Fruit fly (Drosophila melanogaster) whole organism, wandering third instar larva: ENCODE data around the gene tefu.

Experiments used
- Abd-B ChIP-seq: fragments of >200 bp; optimal IDR thresholded peaks from 2 replicates; lab custom pipeline; 2017; ENCODE audit warnings: missing biosample characterization, missing genetic modification characterization
- CG32264 ChIP-seq: fragments of 200-800 bp; sonication (Bioruptor generic); optimal IDR thresholded peaks from 2 replicates; lab custom pipeline; 2016; ENCODE audit warnings: missing biosample characterization, missing genetic modification characterization
- CG9705 ChIP-seq: fragments of 200-800 bp; sonication (Bioruptor generic); optimal IDR thresholded peaks from 2 replicates; lab custom pipeline; 2018; ENCODE audit warnings: missing biosample characterization, mild to moderate bottlenecking, missing genetic modification characterization
- CrebA ChIP-seq: fragments of 200-800 bp; sonication (Bioruptor generic); optimal IDR thresholded peaks from 2 replicates; lab custom pipeline; 2016; ENCODE audit warnings: missing biosample characterization, mild to moderate bottlenecking, missing genetic modification characterization, borderline replicate concordance
- Dfd ChIP-seq: fragments of >200 bp; optimal IDR thresholded peaks from 2 replicates; lab custom pipeline; 2017; ENCODE audit warnings: missing biosample characterization, missing genetic modification characterization
- Dif ChIP-seq: fragments of 200-275, 200-300 bp; sonication (Bioruptor generic); optimal IDR thresholded peaks from 2 replicates; lab custom pipeline; 2018; ENCODE audit warnings: missing biosample characterization, missing genetic modification characterization; ENCODE audit not compliant: partially characterized antibody
- GATAd ChIP-seq: sonication (Bioruptor generic); optimal IDR thresholded peaks from 2 replicates; lab custom pipeline; 2016; ENCODE audit warnings: missing biosample characterization, missing genetic modification characterization
- HLH106 ChIP-seq: fragments of 200-800 bp; optimal IDR thresholded peaks from 3 replicates; lab custom pipeline; 2019; ENCODE audit warnings: missing biosample characterization, mild to moderate bottlenecking, missing genetic modification characterization, moderate library complexity
- Hnf4 ChIP-seq: fragments of 200-800 bp; sonication (Bioruptor generic); optimal IDR thresholded peaks from 2 replicates; lab custom pipeline; 2016; ENCODE audit warnings: missing biosample characterization, mild to moderate bottlenecking, missing genetic modification characterization
- Hr78 ChIP-seq: fragments of >200 bp; optimal IDR thresholded peaks from 2 replicates; lab custom pipeline; 2017; ENCODE audit warnings: missing biosample characterization, missing genetic modification characterization
- Hr83 ChIP-seq: fragments of 200-300 bp; sonication (Bioruptor generic); optimal IDR thresholded peaks from 2 replicates; lab custom pipeline; 2016; ENCODE audit warnings: missing biosample characterization, mild to moderate bottlenecking, missing genetic modification characterization, moderate library complexity; ENCODE audit not compliant: poor library complexity, severe bottlenecking
- Jra ChIP-seq: sonication (Bioruptor generic); optimal IDR thresholded peaks from 2 replicates; lab custom pipeline; 2016; ENCODE audit warnings: missing biosample characterization, missing genetic modification characterization
- Mio ChIP-seq: sonication (Bioruptor generic); optimal IDR thresholded peaks from 2 replicates; lab custom pipeline; 2016; ENCODE audit warnings: missing biosample characterization, missing genetic modification characterization
- Myc ChIP-seq: fragments of >200 bp; optimal IDR thresholded peaks from 2 replicates; lab custom pipeline; 2017
- N ChIP-seq: fragments of >200 bp; optimal IDR thresholded peaks from 2 replicates; lab custom pipeline; 2018; ENCODE audit warnings: missing biosample characterization, missing external identifiers, missing genetic modification characterization
- OdsH ChIP-seq: fragments of 200-800 bp; sonication (Bioruptor generic); optimal IDR thresholded peaks from 2 replicates; lab custom pipeline; 2016; ENCODE audit warnings: missing biosample characterization, mild to moderate bottlenecking, missing genetic modification characterization
- Rel ChIP-seq, 2 experiments: fragments of 200-800 bp; sonication (Bioruptor generic) in 1 of 2; optimal IDR thresholded peaks; 2 replicates in 1 of 2; 3 replicates in 1 of 2; lab custom pipeline; 2016 to 2019; ENCODE audit warnings: mild to moderate bottlenecking in 2 of 2, missing biosample characterization in 2 of 2, missing genetic modification characterization in 2 of 2, moderate library complexity in 1 of 2
- Sp1 ChIP-seq: fragments of 200-800 bp; sonication (Bioruptor generic); optimal IDR thresholded peaks from 3 replicates; lab custom pipeline; 2019; ENCODE audit warnings: missing biosample characterization, mild to moderate bottlenecking, missing genetic modification characterization, moderate library complexity
- Vsx2 ChIP-seq: fragments of 200-300, 225-300 bp; sonication (Bioruptor generic); optimal IDR thresholded peaks from 2 replicates; lab custom pipeline; 2018; ENCODE audit warnings: missing biosample characterization, missing genetic modification characterization; ENCODE audit not compliant: partially characterized antibody
- br ChIP-seq: fragments of 200-800 bp; sonication (Bioruptor generic); optimal IDR thresholded peaks from 2 replicates; lab custom pipeline; 2016; ENCODE audit warnings: missing biosample characterization, missing genetic modification characterization
- brk ChIP-seq: fragments of 200-800 bp; sonication (Bioruptor generic); optimal IDR thresholded peaks from 2 replicates; lab custom pipeline; 2016; ENCODE audit warnings: missing biosample characterization, mild to moderate bottlenecking, missing genetic modification characterization
- dl ChIP-seq, 2 experiments: fragments of 175-275, 200-275 bp in 1 of 2; fragments of 200-275 bp in 1 of 2; sonication (Bioruptor generic); optimal IDR thresholded peaks; lab custom pipeline; 2018; ENCODE audit warnings: mild to moderate bottlenecking in 2 of 2, missing biosample characterization in 2 of 2, missing genetic modification characterization in 2 of 2, moderate library complexity in 2 of 2; ENCODE audit not compliant: partially characterized antibody in 2 of 2, insufficient read depth in 1 of 2
- dsf ChIP-seq: sonication (Bioruptor generic); optimal IDR thresholded peaks from 2 replicates; lab custom pipeline; 2016; ENCODE audit warnings: missing biosample characterization, missing genetic modification characterization, borderline replicate concordance
- ey ChIP-seq: fragments of 200-800 bp; sonication (Bioruptor generic); optimal IDR thresholded peaks from 2 replicates; lab custom pipeline; 2016; ENCODE audit warnings: missing biosample characterization, missing genetic modification characterization
- foxo ChIP-seq, 2 experiments: fragments of 200-800 bp; sonication (Bioruptor generic); optimal IDR thresholded peaks; 2 replicates in 1 of 2; 3 replicates in 1 of 2; lab custom pipeline; 2016 to 2017; ENCODE audit warnings: missing biosample characterization in 2 of 2, missing genetic modification characterization in 2 of 2
- fru ChIP-seq: fragments of 200-800 bp; sonication (Bioruptor generic); optimal IDR thresholded peaks from 3 replicates; lab custom pipeline; 2016; ENCODE audit warnings: missing biosample characterization, mild to moderate bottlenecking, missing genetic modification characterization
- h ChIP-seq: fragments of 200-800 bp; sonication (Bioruptor generic); optimal IDR thresholded peaks from 3 replicates; lab custom pipeline; 2016; ENCODE audit warnings: missing biosample characterization, mild to moderate bottlenecking, missing genetic modification characterization
- jim ChIP-seq: fragments of 175-275, 200-325 bp; sonication (Bioruptor generic); optimal IDR thresholded peaks from 2 replicates; lab custom pipeline; 2016; ENCODE audit warnings: missing biosample characterization, mild to moderate bottlenecking, missing genetic modification characterization
- lola ChIP-seq: fragments of >200 bp; optimal IDR thresholded peaks from 2 replicates; lab custom pipeline; 2017; ENCODE audit warnings: missing biosample characterization, missing genetic modification characterization
- pan ChIP-seq: fragments of >200 bp; optimal IDR thresholded peaks from 2 replicates; lab custom pipeline; 2017
- psq ChIP-seq: fragments of 200-800 bp; sonication (Bioruptor generic); optimal IDR thresholded peaks from 3 replicates; lab custom pipeline; 2017; ENCODE audit warnings: missing biosample characterization, mild to moderate bottlenecking, missing genetic modification characterization, moderate library complexity
- rgr ChIP-seq: fragments of 200-800 bp; sonication (Bioruptor generic); optimal IDR thresholded peaks from 3 replicates; lab custom pipeline; 2016; ENCODE audit warnings: missing biosample characterization, mild to moderate bottlenecking, missing genetic modification characterization
- sage ChIP-seq: fragments of 200-800 bp; sonication (Bioruptor generic); optimal IDR thresholded peaks from 2 replicates; lab custom pipeline; 2016; ENCODE audit warnings: missing biosample characterization, mild to moderate bottlenecking, missing genetic modification characterization
- sv ChIP-seq: fragments of 200-800 bp; sonication (Bioruptor generic); optimal IDR thresholded peaks from 3 replicates; lab custom pipeline; 2016; ENCODE audit warnings: missing biosample characterization, missing genetic modification characterization
- tai ChIP-seq: sonication (Bioruptor generic); optimal IDR thresholded peaks from 2 replicates; lab custom pipeline; 2016; ENCODE audit warnings: missing biosample characterization, missing genetic modification characterization
- woc ChIP-seq: sonication (Bioruptor generic); optimal IDR thresholded peaks from 2 replicates; lab custom pipeline; 2016; ENCODE audit warnings: missing biosample characterization, mild to moderate bottlenecking, missing genetic modification characterization

The tefu gene

dm6 chr3R:15268426-15268825 lies 26.4 kb upstream of the tefu start, which contains the start of the genes CG14864 and Zip88E:
Gene CG14864, minus strand, starts transcription at chr3R:15268538.
Gene Zip88E, plus strand, starts transcription at chr3R:15268662.
- TF ChIP-seq jim (no peak), Dif (GFP tag; lab: Kevin White, UChicago) (no peak), Abd-B (no peak), Hr83 (GFP tag; lab: Kevin White, UChicago) (peak; percentile 22), Rel (GFP tag; optimal IDR thresholded peaks at IDR 0.05; lab: Kevin White, UChicago) (no peak), Rel (tag; optimal IDR thresholded peaks at IDR 0.05; lab: Kevin White, UChicago) (no peak), CG9705 (no peak)

dm6 chr3R:15265406-15266040 lies 23.5 kb upstream of the tefu start, which contains the start of gene ATPsynO:
Gene ATPsynO, plus strand, starts transcription at chr3R:15265591.
- no peak for TF ChIP-seq foxo (GFP tag; optimal IDR thresholded peaks at IDR 0.05; lab: Kevin White, UChicago)
- TF ChIP-seq Sp1 (GFP tag; lab: Kevin White, UChicago), result peak; percentile 28
- TF ChIP-seq Dif (GFP tag; lab: Kevin White, UChicago), result no peak
- TF ChIP-seq Rel (GFP tag; optimal IDR thresholded peaks at IDR 0.05; lab: Kevin White, UChicago), result no peak
- peak; percentile 43 for TF ChIP-seq Rel (tag; optimal IDR thresholded peaks at IDR 0.05; lab: Kevin White, UChicago)
- TF ChIP-seq Myc, result peak; percentile 73
- no peak for TF ChIP-seq ey (GFP tag; lab: Kevin White, UChicago)
- TF ChIP-seq lola (GFP tag; lab: Kevin White, UChicago), result no peak
- no peak for TF ChIP-seq sv (GFP tag; lab: Kevin White, UChicago)
- TF ChIP-seq HLH106 (tag; lab: Kevin White, UChicago), result peak; percentile 27

dm6 chr3R:15263946-15264345 lies 21.9 kb upstream of the tefu start:
- no peak for TF ChIP-seq rgr (GFP tag; lab: Kevin White, UChicago)
- TF ChIP-seq OdsH (GFP tag; lab: Kevin White, UChicago), result no peak
- TF ChIP-seq Rel (GFP tag; optimal IDR thresholded peaks at IDR 0.05; lab: Kevin White, UChicago), result no peak
- TF ChIP-seq Rel (tag; optimal IDR thresholded peaks at IDR 0.05; lab: Kevin White, UChicago), result no peak
- TF ChIP-seq GATAd, result no peak
- no peak for TF ChIP-seq N (GFP tag; lab: Kevin White, UChicago)
- TF ChIP-seq psq (GFP tag; lab: Kevin White, UChicago), result no peak
- TF ChIP-seq pan, result no peak
- TF ChIP-seq Vsx2 (GFP tag; lab: Kevin White, UChicago), result no peak
- TF ChIP-seq Sp1 (GFP tag; lab: Kevin White, UChicago), result no peak
- TF ChIP-seq foxo (GFP tag; optimal IDR thresholded peaks at IDR 0.05; lab: Kevin White, UChicago), result no peak

dm6 chr3R:15262710-15263672 lies 21.0 kb upstream of the tefu start, which contains the start of the genes eIF2gamma and Set:
Gene eIF2gamma, minus strand, starts transcription at chr3R:15263458.
Gene Set, plus strand, starts transcription at chr3R:15263552.
- TF ChIP-seq Hnf4 (GFP tag; lab: Kevin White, UChicago) (no peak), Rel (GFP tag; optimal IDR thresholded peaks at IDR 0.05; lab: Kevin White, UChicago) (no peak), Rel (tag; optimal IDR thresholded peaks at IDR 0.05; lab: Kevin White, UChicago) (peak; percentile 54), CrebA (GFP tag; lab: Kevin White, UChicago) (no peak), sage (GFP tag; lab: Kevin White, UChicago) (no peak), N (GFP tag; lab: Kevin White, UChicago) (no peak), woc (GFP tag; lab: Kevin White, UChicago) (no peak), Hr78 (GFP tag; lab: Kevin White, UChicago) (no peak), Hr83 (GFP tag; lab: Kevin White, UChicago) (peak; percentile 92), br (GFP tag; lab: Kevin White, UChicago) (no peak), OdsH (GFP tag; lab: Kevin White, UChicago) (peak; percentile 21), Jra (GFP tag; lab: Kevin White, UChicago) (no peak), CG9705 (peak; percentile 3), Abd-B (no peak), lola (GFP tag; lab: Kevin White, UChicago) (no peak), Mio (GFP tag; lab: Kevin White, UChicago) (no peak), h (no peak), GATAd (no peak), dl (GFP tag; optimal IDR thresholded peaks at IDR 0.05; lab: Kevin White, UChicago; ENCODE audit: insufficient read depth in 1 of 2, partially characterized antibody in 2 of 2) (no peak), fru (no peak), psq (GFP tag; lab: Kevin White, UChicago) (peak; percentile 14), brk (GFP tag; lab: Kevin White, UChicago) (no peak), Sp1 (GFP tag; lab: Kevin White, UChicago) (no peak), tai (GFP tag; lab: Kevin White, UChicago) (no peak), Dif (GFP tag; lab: Kevin White, UChicago) (no peak), Vsx2 (GFP tag; lab: Kevin White, UChicago) (no peak), Myc (peak; percentile 10), sv (GFP tag; lab: Kevin White, UChicago) (no peak), pan (no peak), HLH106 (tag; lab: Kevin White, UChicago) (peak; percentile 33), foxo (GFP tag; optimal IDR thresholded peaks at IDR 0.05; lab: Kevin White, UChicago) (no peak), Dfd (GFP tag; lab: Kevin White, UChicago) (no peak), CG32264 (GFP tag; lab: Kevin White, UChicago) (no peak), ey (GFP tag; lab: Kevin White, UChicago) (peak; percentile 42), dsf (GFP tag; lab: Kevin White, UChicago) (no peak)
